Fruit fly (Drosophila melanogaster) whole organism, embryonic: ENCODE measurements around the gene rgn.
A peak's percentile ranks its signal among the peaks of the same experiment; 100 is the strongest.

Experiments
- CG12071 ChIP-seq: fragments of 200-800 bp; sonication (Bioruptor generic); optimal IDR thresholded peaks from 3 replicates; lab custom pipeline; 2018; ENCODE audit warnings: missing biosample characterization, mild to moderate bottlenecking, missing genetic modification characterization
- CG14860 ChIP-seq: fragments of 200-800 bp; sonication (Bioruptor generic); IDR thresholded peaks from 3 replicates; pipeline ENCODE4 v1.3.6; 2022; ENCODE audit warnings: missing biosample characterization, missing genetic modification characterization; ENCODE audit not compliant: partially characterized antibody
- CG7556 ChIP-seq: fragments of 200-800 bp; sonication (Bioruptor generic); optimal IDR thresholded peaks from 2 replicates; lab custom pipeline; 2017; ENCODE audit warnings: missing biosample characterization, mild to moderate bottlenecking, missing genetic modification characterization
- CG8478 ChIP-seq: fragments of >200 bp; optimal IDR thresholded peaks from 2 replicates; lab custom pipeline; 2018
- bcd ChIP-seq: fragments of 200-800 bp; sonication (Bioruptor generic); optimal IDR thresholded peaks from 2 replicates; lab custom pipeline; 2017; ENCODE audit warnings: missing biosample characterization, mild to moderate bottlenecking, missing genetic modification characterization
- bowl ChIP-seq: fragments of 200-800 bp; sonication (Bioruptor generic); IDR thresholded peaks from 2 replicates; pipeline ENCODE4 v1.3.6; 2022; ENCODE audit warnings: missing biosample characterization, missing genetic modification characterization
- nerfin-2 ChIP-seq: fragments of 200-800 bp; sonication (Bioruptor generic); IDR thresholded peaks from 2 replicates; pipeline ENCODE4 v1.3.6; 2022; ENCODE audit warnings: missing biosample characterization, missing genetic modification characterization; ENCODE audit not compliant: partially characterized antibody
- psq ChIP-seq: fragments of 200-800 bp; sonication (Bioruptor generic); optimal IDR thresholded peaks from 2 replicates; lab custom pipeline; 2017; ENCODE audit warnings: missing biosample characterization, missing genetic modification characterization
- slbo ChIP-seq: fragments of 200-800 bp; sonication (Bioruptor generic); IDR thresholded peaks from 2 replicates; pipeline ENCODE4 v1.3.6; 2022; ENCODE audit warnings: missing biosample characterization, missing genetic modification characterization

- TF ChIP-seq CG8478 (no peak), psq (GFP tag; lab: Kevin White, UChicago) (no peak), bowl (GFP tag; lab: Robert Waterston, UW) (no peak), CG7556 (GFP tag; lab: Kevin White, UChicago) (no peak), nerfin-2 (GFP tag; lab: Robert Waterston, UW) (no peak), slbo (GFP tag; lab: Robert Waterston, UW) (peak; percentile 50; the same call in 1 of the 2 replicates), CG14860 (GFP tag; lab: Robert Waterston, UW) (no peak), bcd (GFP tag; lab: Kevin White, UChicago) (no peak), CG12071 (GFP tag; lab: Kevin White, UChicago) (no peak)
Measured at dm6 chr3L:21445704-21446103, 63.4 kb downstream of the rgn start, which contains the start of gene Syx7.
